Worm (Caenorhabditis elegans) whole organism, young adult: ENCODE data around the gene exos-7.

Source experiments
- F49E8.2 ChIP-seq: sonication (generic microtip); optimal IDR thresholded peaks from 3 replicates; lab custom pipeline; 2017; ENCODE audit warnings: missing genetic modification characterization, mild to moderate bottlenecking, missing compliant biosample characterization, antibody characterized with exemption, moderate library complexity; ENCODE audit not compliant: insufficient read depth
- bed-2 ChIP-seq: fragments of 200-800 bp; sonication (Bioruptor generic); IDR thresholded peaks from 2 replicates; pipeline ENCODE4 v1.3.6; 2022; ENCODE audit warnings: missing genetic modification reagents, missing genetic modification characterization, missing compliant biosample characterization
- ets-4 ChIP-seq: fragments of 200-800 bp; sonication (Bioruptor generic); optimal IDR thresholded peaks from 2 replicates; lab custom pipeline; 2018; ENCODE audit warnings: mild to moderate bottlenecking, missing genetic modification characterization, missing compliant biosample characterization
- hsf-1 ChIP-seq: fragments of 200-800 bp; sonication (Bioruptor generic); IDR thresholded peaks from 2 replicates; pipeline ENCODE4 v1.3.6; 2022; ENCODE audit warnings: missing genetic modification reagents, missing genetic modification characterization, missing compliant biosample characterization
- lag-1 ChIP-seq: fragments of 200-800 bp; sonication (Bioruptor generic); IDR thresholded peaks from 2 replicates; pipeline ENCODE4 v1.3.6; 2022; ENCODE audit warnings: missing genetic modification reagents, missing genetic modification characterization, missing compliant biosample characterization
- nfya-1 ChIP-seq: sonication (generic microtip); optimal IDR thresholded peaks from 2 replicates; lab custom pipeline; 2017; ENCODE audit warnings: antibody characterized with exemption, missing compliant biosample characterization, missing genetic modification characterization, borderline replicate concordance; ENCODE audit not compliant: insufficient read depth
- nhr-90 ChIP-seq: sonication (generic microtip); optimal IDR thresholded peaks from 2 replicates; lab custom pipeline; 2016; ENCODE audit warnings: missing genotype, mild to moderate bottlenecking, missing genetic modification characterization, missing compliant biosample characterization
- snpc-4 ChIP-seq, 5 experiments: fragments of 150-350 bp in 1 of 5; sonication (generic microtip) in 4 of 5; optimal IDR thresholded peaks; 2 replicates each; lab custom pipeline; 2014 to 2018; ENCODE audit warnings: missing genetic modification characterization in 5 of 5, missing biosample characterization in 3 of 5, antibody characterized with exemption in 2 of 5, mild to moderate bottlenecking in 2 of 5, missing compliant biosample characterization in 2 of 5, missing genotype in 2 of 5, moderate library complexity in 2 of 5, missing genetic modification reagents in 1 of 5
- unc-130 ChIP-seq: sonication (generic microtip); optimal IDR thresholded peaks from 2 replicates; lab custom pipeline; 2016; ENCODE audit warnings: missing genetic modification reagents, missing genetic modification characterization, missing compliant biosample characterization
- ztf-3 ChIP-seq: fragments of 200-800 bp; sonication (Bioruptor generic); optimal IDR thresholded peaks from 2 replicates; lab custom pipeline; 2018; ENCODE audit warnings: mild to moderate bottlenecking, missing genetic modification characterization, missing compliant biosample characterization

DNA sequence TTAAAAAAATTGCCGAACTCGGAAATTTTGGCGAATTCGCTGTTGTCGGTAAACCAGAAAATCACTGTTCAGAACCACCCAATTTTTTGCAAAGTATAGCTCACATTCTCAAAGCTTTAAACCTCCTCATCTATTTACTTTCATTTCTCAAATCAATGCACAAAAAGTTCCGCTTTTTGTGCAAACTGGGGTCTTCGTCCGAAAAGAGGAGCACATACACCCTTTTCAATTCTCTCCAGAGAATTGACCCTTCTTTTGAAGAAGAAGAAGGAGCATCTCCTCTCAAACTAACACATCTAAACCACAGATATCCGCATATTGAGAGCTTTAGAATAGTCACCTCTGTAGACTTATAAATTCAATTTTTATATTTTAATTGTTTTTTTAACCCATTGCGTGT is 36.7 kb downstream of the exos-7 start:
- TF ChIP-seq hsf-1 (GFP tag; lab: Robert Waterston, UW) (no peak), unc-130 (GFP tag; lab: Kevin White, UChicago) (no peak), nfya-1 (tag; lab: Kevin White, UChicago) (no peak), snpc-4 (GFP tag; optimal IDR thresholded peaks at IDR 0.05; lab: Kevin White, UChicago) (no peak), snpc-4 (tag; optimal IDR thresholded peaks at IDR 0.05; lab: Kevin White, UChicago) (no peak), nhr-90 (tag; lab: Kevin White, UChicago) (no peak), ztf-3 (no peak), F49E8.2 (tag; lab: Kevin White, UChicago) (no peak), lag-1 (GFP tag; lab: Robert Waterston, UW) (no peak), bed-2 (GFP tag; lab: Robert Waterston, UW) (no peak), ets-4 (no peak)
